Worm (Caenorhabditis elegans) whole organism, late embryonic: ENCODE results near the gene srx-76.

Experiments used
- C08G9.2 ChIP-seq: sonication (generic microtip); optimal IDR thresholded peaks from 2 replicates; lab custom pipeline; 2016; ENCODE audit warnings: mild to moderate bottlenecking, missing genetic modification characterization, moderate library complexity, missing compliant biosample characterization
- C38D4.7 ChIP-seq: fragments of 200-800 bp; sonication (Bioruptor generic); optimal IDR thresholded peaks from 2 replicates; lab custom pipeline; 2018; ENCODE audit warnings: mild to moderate bottlenecking, missing genetic modification characterization, moderate library complexity, missing compliant biosample characterization
- Y22D7AL.16 ChIP-seq: sonication (generic microtip); optimal IDR thresholded peaks from 2 replicates; lab custom pipeline; 2016; ENCODE audit warnings: missing genetic modification characterization, missing compliant biosample characterization
- ahr-1 ChIP-seq: sonication (generic microtip); optimal IDR thresholded peaks from 2 replicates; lab custom pipeline; 2016; ENCODE audit warnings: missing genetic modification characterization, missing compliant biosample characterization
- ceh-14 ChIP-seq: sonication (generic microtip); optimal IDR thresholded peaks from 2 replicates; lab custom pipeline; 2016; ENCODE audit warnings: missing genotype, missing genetic modification characterization, missing compliant biosample characterization
- ceh-18 ChIP-seq: sonication (generic microtip); optimal IDR thresholded peaks from 2 replicates; lab custom pipeline; 2016; ENCODE audit warnings: missing genetic modification characterization, missing compliant biosample characterization
- ceh-19 ChIP-seq: fragments of 200-800 bp; sonication (Bioruptor generic); optimal IDR thresholded peaks from 2 replicates; lab custom pipeline; 2018; ENCODE audit warnings: mild to moderate bottlenecking, missing genetic modification characterization, missing compliant biosample characterization
- ceh-2 ChIP-seq: sonication (generic microtip); optimal IDR thresholded peaks from 2 replicates; lab custom pipeline; 2016; ENCODE audit warnings: missing genotype, missing genetic modification characterization, missing compliant biosample characterization
- ceh-30 ChIP-seq: fragments of 150-350 bp; optimal IDR thresholded peaks from 2 replicates; lab custom pipeline; 2014; ENCODE audit warnings: missing biosample characterization, missing genetic modification characterization
- ceh-31 ChIP-seq: sonication (generic microtip); optimal IDR thresholded peaks from 2 replicates; lab custom pipeline; 2016; ENCODE audit warnings: missing genetic modification characterization, missing compliant biosample characterization
- ceh-34 ChIP-seq: sonication (generic microtip); optimal IDR thresholded peaks from 2 replicates; lab custom pipeline; 2016; ENCODE audit warnings: mild to moderate bottlenecking, missing genetic modification characterization, missing compliant biosample characterization
- ceh-48 ChIP-seq: sonication (generic microtip); optimal IDR thresholded peaks from 2 replicates; lab custom pipeline; 2016; ENCODE audit warnings: missing genetic modification characterization, inconsistent platforms, missing compliant biosample characterization
- ceh-9 ChIP-seq: sonication (generic microtip); optimal IDR thresholded peaks from 2 replicates; lab custom pipeline; 2016; ENCODE audit warnings: mild to moderate bottlenecking, missing genetic modification characterization, inconsistent platforms, missing compliant biosample characterization
- dve-1 ChIP-seq: sonication (generic microtip); optimal IDR thresholded peaks from 2 replicates; lab custom pipeline; 2017; ENCODE audit warnings: antibody characterized with exemption, mild to moderate bottlenecking, missing genetic modification characterization, missing compliant biosample characterization
- eyg-1 ChIP-seq: sonication (generic microtip); optimal IDR thresholded peaks from 2 replicates; lab custom pipeline; 2016; ENCODE audit warnings: missing genotype, missing genetic modification characterization, missing compliant biosample characterization
- fkh-6 ChIP-seq: sonication (generic microtip); optimal IDR thresholded peaks from 2 replicates; lab custom pipeline; 2016; ENCODE audit warnings: missing genetic modification characterization, missing compliant biosample characterization
- gmeb-2 ChIP-seq: sonication (generic microtip); optimal IDR thresholded peaks from 2 replicates; lab custom pipeline; 2016; ENCODE audit warnings: missing genetic modification characterization, inconsistent platforms, missing compliant biosample characterization
- hlh-15 ChIP-seq: sonication (generic microtip); optimal IDR thresholded peaks from 2 replicates; lab custom pipeline; 2016; ENCODE audit warnings: missing genetic modification characterization, missing compliant biosample characterization
- hlh-30 ChIP-seq: sonication (generic microtip); optimal IDR thresholded peaks from 2 replicates; lab custom pipeline; 2017; ENCODE audit warnings: antibody characterized with exemption, missing genetic modification characterization, missing compliant biosample characterization; ENCODE audit not compliant: insufficient read depth
- hlh-6 ChIP-seq: sonication (generic microtip); optimal IDR thresholded peaks from 2 replicates; lab custom pipeline; 2016; ENCODE audit warnings: missing genotype, missing genetic modification characterization, missing compliant biosample characterization
- lim-6 ChIP-seq: sonication (generic microtip); optimal IDR thresholded peaks from 2 replicates; lab custom pipeline; 2016; ENCODE audit warnings: missing genetic modification characterization, missing compliant biosample characterization
- lin-11 ChIP-seq: fragments of 200-800 bp; sonication (Bioruptor generic); optimal IDR thresholded peaks from 2 replicates; lab custom pipeline; 2018; ENCODE audit warnings: mild to moderate bottlenecking, missing genetic modification characterization, missing compliant biosample characterization
- madf-2 ChIP-seq: sonication (generic microtip); optimal IDR thresholded peaks from 2 replicates; lab custom pipeline; 2017; ENCODE audit warnings: missing genetic modification characterization, missing compliant biosample characterization
- nfya-1 ChIP-seq: sonication (generic microtip); optimal IDR thresholded peaks from 2 replicates; lab custom pipeline; 2017; ENCODE audit warnings: missing genetic modification characterization, mild to moderate bottlenecking, missing compliant biosample characterization, antibody characterized with exemption, moderate library complexity
- nhr-232 ChIP-seq: sonication (generic microtip); optimal IDR thresholded peaks from 2 replicates; lab custom pipeline; 2016; ENCODE audit warnings: missing genetic modification characterization, missing compliant biosample characterization
- pag-3 ChIP-seq: sonication (generic microtip); optimal IDR thresholded peaks from 2 replicates; lab custom pipeline; 2016; ENCODE audit warnings: missing compliant biosample characterization, missing genetic modification characterization, borderline replicate concordance
- pax-1 ChIP-seq: fragments of 150-350 bp; optimal IDR thresholded peaks from 2 replicates; lab custom pipeline; 2014; ENCODE audit warnings: missing biosample characterization, missing genetic modification characterization
- pha-2 ChIP-seq: sonication (generic microtip); optimal IDR thresholded peaks from 2 replicates; lab custom pipeline; 2017; ENCODE audit warnings: mild to moderate bottlenecking, missing genetic modification characterization, missing compliant biosample characterization
- pqm-1 ChIP-seq: sonication (generic microtip); optimal IDR thresholded peaks from 2 replicates; lab custom pipeline; 2016; ENCODE audit warnings: missing genetic modification characterization, missing compliant biosample characterization
- pros-1 ChIP-seq: fragments of 150-350 bp; optimal IDR thresholded peaks from 2 replicates; lab custom pipeline; 2014; ENCODE audit warnings: missing biosample characterization, missing genetic modification reagents, missing genetic modification characterization
- ref-2 ChIP-seq: sonication (generic microtip); optimal IDR thresholded peaks from 2 replicates; lab custom pipeline; 2016; ENCODE audit warnings: missing genetic modification characterization, missing compliant biosample characterization
- rnt-1 ChIP-seq: sonication (generic microtip); optimal IDR thresholded peaks from 2 replicates; lab custom pipeline; 2016; ENCODE audit warnings: missing genetic modification characterization, missing compliant biosample characterization
- sdc-2 ChIP-seq: sonication (generic microtip); optimal IDR thresholded peaks from 2 replicates; lab custom pipeline; 2016; ENCODE audit warnings: missing genotype, missing genetic modification characterization, missing compliant biosample characterization
- syd-9 ChIP-seq: sonication (generic microtip); optimal IDR thresholded peaks from 2 replicates; lab custom pipeline; 2016; ENCODE audit warnings: mild to moderate bottlenecking, missing genetic modification characterization, moderate library complexity, missing compliant biosample characterization
- tbx-2 ChIP-seq: sonication (generic microtip); optimal IDR thresholded peaks from 2 replicates; lab custom pipeline; 2016; ENCODE audit warnings: missing genetic modification characterization, missing compliant biosample characterization
- unc-3 ChIP-seq, 2 experiments: fragments of 200-800 bp in 1 of 2; sonication (Bioruptor generic) in 1 of 2; sonication (generic microtip) in 1 of 2; conservative IDR thresholded peaks in 1 of 2; optimal IDR thresholded peaks in 1 of 2; 2 replicates each; pipeline versions ENCODE4 v1.3.6 to Lab custom; 2016 to 2022; ENCODE audit warnings: missing compliant biosample characterization in 2 of 2, missing genetic modification characterization in 2 of 2, missing genetic modification reagents in 1 of 2
- unc-42 ChIP-seq: sonication (generic microtip); optimal IDR thresholded peaks from 2 replicates; lab custom pipeline; 2016; ENCODE audit warnings: missing genotype, missing genetic modification characterization, missing compliant biosample characterization
- unc-55 ChIP-seq: sonication (generic microtip); optimal IDR thresholded peaks from 2 replicates; lab custom pipeline; 2017; ENCODE audit warnings: missing biosample characterization, missing genetic modification reagents, missing genetic modification characterization
- unc-86 ChIP-seq: sonication (generic microtip); optimal IDR thresholded peaks from 2 replicates; lab custom pipeline; 2016; ENCODE audit warnings: missing genetic modification characterization, missing compliant biosample characterization
- ztf-16 ChIP-seq: sonication (generic microtip); optimal IDR thresholded peaks from 2 replicates; lab custom pipeline; 2017; ENCODE audit warnings: missing genetic modification characterization, missing compliant biosample characterization

srx-76 gene

ce11 chrV:11891143-11891862 is at the start of gene srx-76, which contains the start of gene sodh-2:
Gene srx-76 (plus strand): TSS chrV:11891812.
Gene sodh-2 (minus strand): TSS chrV:11891243.
- no peak for TF ChIP-seq sdc-2 (tag; lab: Kevin White, UChicago)
- no peak for TF ChIP-seq rnt-1 (tag; lab: Kevin White, UChicago)
- no peak for TF ChIP-seq lim-6
- TF ChIP-seq ztf-16 (tag; lab: Kevin White, UChicago), result no peak
- no peak for TF ChIP-seq unc-55 (GFP tag; lab: Kevin White, UChicago)
- TF ChIP-seq pha-2 (tag; lab: Kevin White, UChicago), result no peak
- no peak for TF ChIP-seq pag-3 (tag; lab: Kevin White, UChicago)
- no peak for TF ChIP-seq dve-1 (tag; lab: Kevin White, UChicago)
- no peak for TF ChIP-seq C38D4.7
- TF ChIP-seq ceh-30 (tag; lab: Kevin White, UChicago), result no peak
- no peak for TF ChIP-seq ceh-34 (tag; lab: Kevin White, UChicago)
- TF ChIP-seq gmeb-2 (tag; lab: Kevin White, UChicago), result no peak

ce11 chrV:11843678-11844366 is 47.8 kb upstream of the srx-76 start, which contains the start of gene nphp-4:
Gene nphp-4 (minus strand): TSS chrV:11843728.
- no peak for TF ChIP-seq C38D4.7
- TF ChIP-seq hlh-15 (tag; lab: Kevin White, UChicago), result no peak
- TF ChIP-seq ahr-1 (tag; lab: Kevin White, UChicago), result no peak
- TF ChIP-seq pros-1, result no peak
- no peak for TF ChIP-seq hlh-6 (tag; lab: Kevin White, UChicago)
- TF ChIP-seq ceh-31 (tag; lab: Kevin White, UChicago), result no peak
- TF ChIP-seq eyg-1 (tag; lab: Kevin White, UChicago), result no peak
- TF ChIP-seq C08G9.2 (tag; lab: Kevin White, UChicago), result no peak
- TF ChIP-seq rnt-1 (tag; lab: Kevin White, UChicago), result no peak
- no peak for TF ChIP-seq unc-86 (tag; lab: Kevin White, UChicago)
- TF ChIP-seq pax-1 (tag; lab: Kevin White, UChicago), result no peak
- TF ChIP-seq sdc-2 (tag; lab: Kevin White, UChicago), result no peak
- no peak for TF ChIP-seq pag-3 (tag; lab: Kevin White, UChicago)

- TF ChIP-seq pag-3 (tag; lab: Kevin White, UChicago) (no peak), ztf-16 (tag; lab: Kevin White, UChicago) (peak; percentile 59), dve-1 (tag; lab: Kevin White, UChicago) (peak; percentile 30), hlh-6 (tag; lab: Kevin White, UChicago) (no peak), unc-3 (GFP tag; conservative IDR thresholded peaks at IDR 0.05; lab: Robert Waterston, UW) (no peak), unc-3 (tag; optimal IDR thresholded peaks at IDR 0.05; lab: Kevin White, UChicago) (peak; percentile 3), pqm-1 (peak; percentile 5), hlh-30 (tag; lab: Kevin White, UChicago) (no peak), ceh-31 (tag; lab: Kevin White, UChicago) (peak; percentile 54), madf-2 (tag; lab: Kevin White, UChicago) (no peak), fkh-6 (peak; percentile 60), ceh-9 (tag; lab: Kevin White, UChicago) (no peak), ref-2 (tag; lab: Kevin White, UChicago) (peak; percentile 76), eyg-1 (tag; lab: Kevin White, UChicago) (peak; percentile 40), lin-11 (tag; lab: Kevin White, UChicago) (no peak), tbx-2 (tag; lab: Kevin White, UChicago) (peak; percentile 66), ceh-14 (tag; lab: Kevin White, UChicago) (peak; percentile 31), unc-42 (tag; lab: Kevin White, UChicago) (peak; percentile 90), C08G9.2 (tag; lab: Kevin White, UChicago) (no peak), ceh-2 (tag; lab: Kevin White, UChicago) (peak; percentile 65), syd-9 (tag; lab: Kevin White, UChicago) (peak; percentile 64), ceh-48 (tag; lab: Kevin White, UChicago) (no peak), nhr-232 (tag; lab: Kevin White, UChicago) (peak; percentile 13), unc-55 (GFP tag; lab: Kevin White, UChicago) (peak; percentile 42), ceh-34 (tag; lab: Kevin White, UChicago) (peak; percentile 58), nfya-1 (peak; percentile 41), sdc-2 (tag; lab: Kevin White, UChicago) (peak; percentile 45), rnt-1 (tag; lab: Kevin White, UChicago) (peak; percentile 13), ceh-19 (no peak), ceh-18 (tag; lab: Kevin White, UChicago) (peak; percentile 31), Y22D7AL.16 (tag; lab: Kevin White, UChicago) (no peak)
Measured at ce11 chrV:11844828-11845227, 46.8 kb upstream of the srx-76 start.
